Fruit fly (Drosophila melanogaster) whole organism, embryonic: ENCODE data around the gene dhd.
A peak's percentile ranks its signal among the peaks of the same experiment; 100 is the strongest.

Source experiments
- Abd-B ChIP-seq: fragments of 200-800 bp; sonication (Bioruptor generic); optimal IDR thresholded peaks from 2 replicates; lab custom pipeline; 2018; ENCODE audit warnings: missing biosample characterization, mild to moderate bottlenecking, missing genetic modification characterization, moderate library complexity
- CG10209 ChIP-seq: fragments of 200-800 bp; sonication (Bioruptor generic); optimal IDR thresholded peaks from 3 replicates; lab custom pipeline; 2017; ENCODE audit warnings: missing biosample characterization, mild to moderate bottlenecking, missing genetic modification characterization, missing genetic modification reagents
- CG10366 ChIP-seq: fragments of 200-800 bp; sonication (Bioruptor generic); IDR thresholded peaks from 2 replicates; pipeline ENCODE4 v1.3.6; 2022; ENCODE audit warnings: missing biosample characterization, missing genetic modification characterization
- CG11247 ChIP-seq: fragments of 200-800 bp; sonication (Bioruptor generic); IDR thresholded peaks from 2 replicates; pipeline ENCODE4 v1.3.6; 2022; ENCODE audit warnings: missing biosample characterization, missing genetic modification characterization
- CG11695 ChIP-seq: fragments of 200-800 bp; sonication (Bioruptor generic); IDR thresholded peaks from 3 replicates; pipeline ENCODE4 v1.3.6; 2022; ENCODE audit warnings: missing biosample characterization, missing genetic modification characterization
- CG13287 ChIP-seq: fragments of 200-800 bp; sonication (Bioruptor generic); IDR thresholded peaks from 2 replicates; pipeline ENCODE4 v1.3.6; 2022; ENCODE audit warnings: missing biosample characterization, missing genetic modification characterization; ENCODE audit not compliant: partially characterized antibody
- CG16813 ChIP-seq: fragments of 200-800 bp; sonication (Bioruptor generic); IDR thresholded peaks from 3 replicates; pipeline ENCODE4 v1.3.6; 2022; ENCODE audit warnings: missing biosample characterization, missing genetic modification characterization; ENCODE audit not compliant: partially characterized antibody
- CG16863 ChIP-seq: fragments of 200-800 bp; sonication (Bioruptor generic); optimal IDR thresholded peaks from 3 replicates; lab custom pipeline; 2016; ENCODE audit warnings: missing biosample characterization, missing genetic modification characterization
- CG2712 ChIP-seq: fragments of 200-800 bp; optimal IDR thresholded peaks from 3 replicates; lab custom pipeline; 2019; ENCODE audit warnings: missing biosample characterization, mild to moderate bottlenecking, missing genetic modification characterization, moderate library complexity
- CG30020 ChIP-seq: fragments of 200-800 bp; optimal IDR thresholded peaks from 2 replicates; lab custom pipeline; 2019; ENCODE audit warnings: missing biosample characterization, mild to moderate bottlenecking, missing genetic modification characterization, moderate library complexity
- CG30431 ChIP-seq: fragments of 200-800 bp; sonication (Bioruptor generic); optimal IDR thresholded peaks from 2 replicates; lab custom pipeline; 2017; ENCODE audit warnings: missing biosample characterization, missing genetic modification characterization
- CG31224 ChIP-seq: fragments of 200-800 bp; sonication (Bioruptor generic); IDR thresholded peaks from 2 replicates; pipeline ENCODE4 v1.3.6; 2022; ENCODE audit warnings: missing biosample characterization, missing genetic modification characterization
- CG3281 ChIP-seq: fragments of 200-800 bp; sonication (Bioruptor generic); optimal IDR thresholded peaks from 3 replicates; lab custom pipeline; 2017; ENCODE audit warnings: missing biosample characterization, mild to moderate bottlenecking, missing genetic modification characterization
- CG33213 ChIP-seq: fragments of 200-800 bp; sonication (Bioruptor generic); optimal IDR thresholded peaks from 3 replicates; lab custom pipeline; 2016; ENCODE audit warnings: missing biosample characterization, missing genetic modification characterization
- CG34224 ChIP-seq: fragments of 200-800 bp; sonication (Bioruptor generic); IDR thresholded peaks from 3 replicates; pipeline ENCODE4 v1.3.6; 2022; ENCODE audit warnings: missing biosample characterization, missing genetic modification characterization; ENCODE audit not compliant: partially characterized antibody
- CG3726 ChIP-seq: fragments of 200-800 bp; sonication (Bioruptor generic); IDR thresholded peaks from 3 replicates; pipeline ENCODE4, ENCODE4 v1.3.6; 2022; ENCODE audit warnings: missing biosample characterization, missing genetic modification characterization
- CG3995 ChIP-seq: fragments of 200-800 bp; sonication (Bioruptor generic); optimal IDR thresholded peaks from 3 replicates; lab custom pipeline; 2016; ENCODE audit warnings: missing biosample characterization, missing genetic modification characterization
- CG7987 ChIP-seq: fragments of 200-800 bp; sonication (Bioruptor generic); optimal IDR thresholded peaks from 2 replicates; lab custom pipeline; 2018; ENCODE audit warnings: missing biosample characterization, mild to moderate bottlenecking, missing genetic modification characterization, moderate library complexity
- CG8388 ChIP-seq: fragments of 200-800 bp; sonication (Bioruptor generic); optimal IDR thresholded peaks from 2 replicates; lab custom pipeline; 2019; ENCODE audit warnings: missing biosample characterization, mild to moderate bottlenecking, missing genetic modification characterization, moderate library complexity
- CG9609 ChIP-seq: fragments of 200-800 bp; sonication (Bioruptor generic); optimal IDR thresholded peaks from 3 replicates; lab custom pipeline; 2016; ENCODE audit warnings: missing biosample characterization, missing genetic modification characterization
- CG9932 ChIP-seq: fragments of 200-800 bp; sonication (Bioruptor generic); IDR thresholded peaks from 2 replicates; pipeline ENCODE4 v1.3.6; 2022; ENCODE audit warnings: missing biosample characterization, missing genetic modification characterization
- CoRest ChIP-seq: fragments of 200-800 bp; sonication (Bioruptor generic); optimal IDR thresholded peaks from 3 replicates; lab custom pipeline; 2018; ENCODE audit warnings: missing biosample characterization, mild to moderate bottlenecking, missing genetic modification characterization, moderate library complexity
- Dll ChIP-seq: fragments of 200-800 bp; sonication (Bioruptor generic); IDR thresholded peaks from 4 replicates; pipeline ENCODE4 v1.3.6; 2022; ENCODE audit warnings: missing biosample characterization, missing genetic modification characterization; ENCODE audit not compliant: partially characterized antibody
- HLH3B ChIP-seq: fragments of 200-800 bp; sonication (Bioruptor generic); IDR thresholded peaks from 2 replicates; pipeline ENCODE4 v1.3.6; 2022; ENCODE audit warnings: missing biosample characterization, missing genetic modification characterization
- HLHmδ ChIP-seq: fragments of 200-800 bp; sonication (Bioruptor generic); optimal IDR thresholded peaks from 2 replicates; lab custom pipeline; 2018; ENCODE audit warnings: missing biosample characterization, mild to moderate bottlenecking, missing genetic modification characterization, moderate library complexity
- Mrtf ChIP-seq: fragments of 200-800 bp; sonication (Bioruptor generic); IDR thresholded peaks from 3 replicates; pipeline ENCODE4 v1.3.6; 2022; ENCODE audit warnings: missing biosample characterization, missing genetic modification characterization
- Rfx ChIP-seq: fragments of 200-800 bp; sonication (Bioruptor generic); IDR thresholded peaks from 2 replicates; pipeline ENCODE4 v1.3.6; 2022; ENCODE audit warnings: missing biosample characterization, missing genetic modification characterization
- ato ChIP-seq: fragments of 200-800 bp; sonication (Bioruptor generic); IDR thresholded peaks from 2 replicates; pipeline ENCODE4 v1.3.6; 2022; ENCODE audit warnings: missing biosample characterization, missing genetic modification characterization; ENCODE audit not compliant: partially characterized antibody
- chm ChIP-seq: fragments of 200-800 bp; sonication (Bioruptor generic); IDR thresholded peaks from 2 replicates; pipeline ENCODE4 v1.3.6; 2022; ENCODE audit warnings: missing biosample characterization, missing genetic modification characterization
- crol ChIP-seq: fragments of 200-800 bp; sonication (Bioruptor generic); IDR thresholded peaks from 2 replicates; pipeline ENCODE4 v1.3.6; 2022; ENCODE audit warnings: missing biosample characterization, missing genetic modification characterization
- dati ChIP-seq: fragments of 200-800 bp; sonication (Bioruptor generic); IDR thresholded peaks from 2 replicates; pipeline ENCODE4 v1.3.6; 2022; ENCODE audit warnings: missing biosample characterization, missing genetic modification characterization
- fru ChIP-seq: fragments of >200 bp; optimal IDR thresholded peaks from 2 replicates; lab custom pipeline; 2017
- gem ChIP-seq: fragments of 200-800 bp; sonication (Bioruptor generic); optimal IDR thresholded peaks from 2 replicates; lab custom pipeline; 2019; ENCODE audit warnings: missing biosample characterization, mild to moderate bottlenecking, missing genetic modification characterization, moderate library complexity
- grau ChIP-seq: fragments of 200-800 bp; optimal IDR thresholded peaks from 3 replicates; lab custom pipeline; 2019; ENCODE audit warnings: missing biosample characterization, mild to moderate bottlenecking, missing genetic modification characterization, moderate library complexity
- hkb ChIP-seq, 2 experiments: fragments of 200-800 bp in 1 of 2; fragments of >200 bp in 1 of 2; sonication (Bioruptor generic) in 1 of 2; IDR thresholded peaks in 1 of 2; optimal IDR thresholded peaks in 1 of 2; 2 replicates each; pipeline versions ENCODE4 v1.3.6 to Lab custom; 2017 to 2022; ENCODE audit warnings: missing biosample characterization in 1 of 2, missing genetic modification characterization in 1 of 2
- hth ChIP-seq: fragments of >200 bp; optimal IDR thresholded peaks from 2 replicates; lab custom pipeline; 2017; ENCODE audit warnings: inconsistent platforms
- insv ChIP-seq, 2 experiments: fragments of 200-800 bp; sonication (Bioruptor generic); optimal IDR thresholded peaks; 3 replicates each; lab custom pipeline; 2016 to 2018; ENCODE audit warnings: missing biosample characterization in 2 of 2, missing genetic modification characterization in 2 of 2
- jing ChIP-seq: fragments of 200-800 bp; sonication (Bioruptor generic); optimal IDR thresholded peaks from 2 replicates; lab custom pipeline; 2018; ENCODE audit warnings: missing biosample characterization, mild to moderate bottlenecking, missing genetic modification characterization
- lov ChIP-seq, 2 experiments: fragments of 200-800 bp in 1 of 2; fragments of >200 bp in 1 of 2; sonication (Bioruptor generic) in 1 of 2; IDR thresholded peaks in 1 of 2; optimal IDR thresholded peaks in 1 of 2; 2 replicates in 1 of 2; 3 replicates in 1 of 2; pipeline versions ENCODE4 v1.3.6 to Lab custom; 2017 to 2022; ENCODE audit warnings: missing biosample characterization in 1 of 2, missing genetic modification characterization in 1 of 2
- pzg ChIP-seq: fragments of 200-800 bp; sonication (Bioruptor generic); optimal IDR thresholded peaks from 3 replicates; lab custom pipeline; 2018; ENCODE audit warnings: missing biosample characterization, mild to moderate bottlenecking, missing genetic modification characterization, moderate library complexity
- repo ChIP-seq: fragments of 200-800 bp; sonication (Bioruptor generic); optimal IDR thresholded peaks from 2 replicates; lab custom pipeline; 2016; ENCODE audit warnings: missing biosample characterization, missing genetic modification characterization
- seq ChIP-seq: fragments of 200-800 bp; sonication (Bioruptor generic); IDR thresholded peaks from 2 replicates; pipeline ENCODE4 v1.3.6; 2022; ENCODE audit warnings: missing biosample characterization, missing genetic modification characterization
- sisA ChIP-seq: fragments of 200-800 bp; sonication (Bioruptor generic); IDR thresholded peaks from 2 replicates; pipeline ENCODE4 v1.3.6; 2022; ENCODE audit warnings: missing biosample characterization, missing genetic modification characterization
- ssp ChIP-seq: fragments of 200-800 bp; sonication (Bioruptor generic); IDR thresholded peaks from 2 replicates; pipeline ENCODE4 v1.3.6; 2022; ENCODE audit warnings: missing biosample characterization, missing genetic modification characterization
- stwl ChIP-seq: fragments of 200-800 bp; sonication (Bioruptor generic); optimal IDR thresholded peaks from 3 replicates; lab custom pipeline; 2018; ENCODE audit warnings: missing biosample characterization, mild to moderate bottlenecking, missing genetic modification characterization, moderate library complexity
- sug ChIP-seq: fragments of 200-800 bp; optimal IDR thresholded peaks from 2 replicates; lab custom pipeline; 2019; ENCODE audit warnings: missing biosample characterization, mild to moderate bottlenecking, missing genetic modification characterization, moderate library complexity
- tgo ChIP-seq: fragments of 200-800 bp; sonication (Bioruptor generic); IDR thresholded peaks from 3 replicates; pipeline ENCODE4 v1.3.6; 2022; ENCODE audit warnings: missing biosample characterization, missing genetic modification characterization
- trem ChIP-seq: fragments of 200-800 bp; optimal IDR thresholded peaks from 3 replicates; lab custom pipeline; 2019; ENCODE audit warnings: missing biosample characterization, mild to moderate bottlenecking, missing genetic modification characterization, moderate library complexity
- wor ChIP-seq: fragments of 200-800 bp; sonication (Bioruptor generic); IDR thresholded peaks from 2 replicates; pipeline ENCODE4 v1.3.6; 2022; ENCODE audit warnings: missing biosample characterization, missing genetic modification characterization

The dhd gene

DNA sequence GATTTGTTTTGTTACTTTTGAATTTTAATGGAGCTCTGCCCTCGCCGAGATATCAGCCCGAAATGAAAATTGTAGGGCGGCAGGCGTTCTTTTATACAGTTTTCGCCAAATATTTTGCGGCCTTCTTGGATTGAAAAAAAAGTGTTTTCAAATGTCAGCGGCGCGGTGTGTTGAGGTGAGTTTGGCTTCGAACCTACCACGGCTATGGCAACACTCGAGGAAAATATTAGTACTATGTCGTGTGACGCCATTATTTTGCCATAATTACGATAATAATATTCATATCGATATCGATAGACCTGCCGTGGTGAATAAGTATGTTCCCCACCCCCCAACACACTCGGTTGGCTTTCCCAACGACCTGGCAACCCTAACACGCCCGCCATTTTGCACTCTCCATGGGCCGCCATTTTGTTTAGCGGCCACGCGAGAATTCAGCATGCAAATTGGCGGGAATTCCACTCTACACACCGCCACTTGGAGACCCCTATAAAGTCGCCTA, at the start of gene dhd, which contains the start of gene TrxT (continued):
- TF ChIP-seq CG11247 (GFP tag; lab: Robert Waterston, UW), result peak; percentile 36; the same call in 1 of the 2 replicates
- TF ChIP-seq grau (tag; lab: Kevin White, UChicago), result peak; percentile 22
- peak; percentile 15 for TF ChIP-seq trem (tag; lab: Kevin White, UChicago)
- TF ChIP-seq CG9609 (GFP tag; lab: Kevin White, UChicago), result no peak
- TF ChIP-seq tgo (GFP tag; lab: Robert Waterston, UW), result no peak
- TF ChIP-seq CG31224 (GFP tag; lab: Robert Waterston, UW), result no peak
- TF ChIP-seq CG9932 (GFP tag; lab: Robert Waterston, UW), result peak; percentile 34; the same call in 1 of the 2 replicates
- no peak for TF ChIP-seq gem
- TF ChIP-seq HLHmδ (GFP tag; lab: Kevin White, UChicago), result peak; percentile 21
- TF ChIP-seq seq, result no peak
- no peak for TF ChIP-seq CG30020
- peak; percentile 48 for TF ChIP-seq CG7987
- peak; percentile 58; the same call in 1 of the 3 replicates for TF ChIP-seq CG34224 (GFP tag; lab: Robert Waterston, UW)
- peak; percentile 69 for TF ChIP-seq pzg
- peak; percentile 74 for TF ChIP-seq CG33213 (GFP tag; lab: Kevin White, UChicago)
- TF ChIP-seq dati (GFP tag; lab: Robert Waterston, UW), result no peak
- no peak for TF ChIP-seq CG16863 (GFP tag; lab: Kevin White, UChicago)
- TF ChIP-seq chm (GFP tag; lab: Robert Waterston, UW), result peak; percentile 58
- peak; percentile 77 for TF ChIP-seq CoRest (tag; lab: Kevin White, UChicago)
- TF ChIP-seq CG16813 (GFP tag; lab: Robert Waterston, UW), result 0 out of 3 replicates have a peak, but pooled peaks have one; percentile 27
- no peak for TF ChIP-seq hkb (optimal IDR thresholded peaks at IDR 0.05; lab: Kevin White, UChicago)
- TF ChIP-seq hkb (GFP tag; IDR thresholded peaks at IDR 0.05; lab: Robert Waterston, UW), result peak; percentile 40; the same call in 1 of the 2 replicates
- no peak for TF ChIP-seq CG30431 (GFP tag; lab: Kevin White, UChicago)
- no peak for TF ChIP-seq CG2712 (tag; lab: Kevin White, UChicago)
- 0 out of 3 replicates have a peak, but pooled peaks have one; percentile 32 for TF ChIP-seq CG3726 (GFP tag; lab: Robert Waterston, UW)
- TF ChIP-seq stwl, result peak; percentile 85
- no peak for TF ChIP-seq fru (lab: Kevin White, UChicago)
- no peak for TF ChIP-seq Mrtf (GFP tag; lab: Robert Waterston, UW)
- no peak for TF ChIP-seq sisA (GFP tag; lab: Robert Waterston, UW)
- peak; percentile 64 for TF ChIP-seq Rfx (GFP tag; lab: Robert Waterston, UW)
- TF ChIP-seq ssp (GFP tag; lab: Robert Waterston, UW), result peak; percentile 21; the same call in 1 of the 2 replicates
- TF ChIP-seq CG13287 (GFP tag; lab: Robert Waterston, UW), result peak; percentile 77
- TF ChIP-seq HLH3B (GFP tag; lab: Robert Waterston, UW), result 0 out of 2 replicates have a peak, but pooled peaks have one; percentile 5
- no peak for TF ChIP-seq insv (GFP tag; optimal IDR thresholded peaks at IDR 0.05; lab: Kevin White, UChicago)
- no peak for TF ChIP-seq wor (GFP tag; lab: Robert Waterston, UW)
- TF ChIP-seq Dll (GFP tag; lab: Robert Waterston, UW), result peak; percentile 62; the same call in 2 of the 4 replicates
- peak; percentile 23 for TF ChIP-seq CG10209
- peak; percentile 64 for TF ChIP-seq crol
- peak; percentile 16 for TF ChIP-seq CG3281 (GFP tag; lab: Kevin White, UChicago)
- no peak for TF ChIP-seq CG8388 (GFP tag; lab: Kevin White, UChicago)
- no peak for TF ChIP-seq lov (optimal IDR thresholded peaks at IDR 0.05; lab: Kevin White, UChicago)
- TF ChIP-seq lov (GFP tag; IDR thresholded peaks at IDR 0.05; lab: Robert Waterston, UW), result 0 out of 3 replicates have a peak, but pooled peaks have one; percentile 40
- no peak for TF ChIP-seq Abd-B (GFP tag; lab: Kevin White, UChicago)
- 0 out of 2 replicates have a peak, but pooled peaks have one; percentile 18 for TF ChIP-seq CG10366 (GFP tag; lab: Robert Waterston, UW)
- TF ChIP-seq CG11695 (GFP tag; lab: Robert Waterston, UW), result no peak
- no peak for TF ChIP-seq repo (GFP tag; lab: Kevin White, UChicago)
- TF ChIP-seq hth (lab: Kevin White, UChicago), result no peak
- TF ChIP-seq ato (GFP tag; lab: Robert Waterston, UW), result peak; percentile 47; the same call in 1 of the 2 replicates
- no peak for TF ChIP-seq jing (GFP tag; lab: Kevin White, UChicago)
- TF ChIP-seq CG3995 (GFP tag; lab: Kevin White, UChicago), result no peak
- TF ChIP-seq sug, result no peak
